Worm (Caenorhabditis elegans): ENCODE measurements around the gene srg-22.
A peak's percentile ranks its signal among the peaks of the same experiment; 100 is the strongest.

Gene srg-22

ce11 chrII:3048378-3048777 lies 44.9 kb downstream of the srg-22 start, which contains the start of gene sri-28:
Gene sri-28 (plus strand): TSS chrII:3048678.
- TF ChIP-seq nhr-76 (tag; optimal IDR thresholded peaks at IDR 0.05) (no peak), T20F7.1 (GFP tag; optimal IDR thresholded peaks at IDR 0.05) (no peak), ZK546.5 (tag; optimal IDR thresholded peaks at IDR 0.05) (no peak), D1046.2 (GFP tag; IDR thresholded peaks at IDR 0.05) (no peak), nhr-77 (tag; optimal IDR thresholded peaks at IDR 0.05) (no peak), egl-27 (tag; optimal IDR thresholded peaks at IDR 0.05) (no peak), mdl-1 (tag; optimal IDR thresholded peaks at IDR 0.05) (no peak), F49E8.2 (tag; optimal IDR thresholded peaks at IDR 0.05; ENCODE audit: borderline replicate concordance) (no peak), lin-1 (GFP tag; IDR thresholded peaks at IDR 0.05) (no peak), hif-1 (tag; optimal IDR thresholded peaks at IDR 0.05) (no peak), pqm-1 (tag; optimal IDR thresholded peaks at IDR 0.05) (no peak), unc-130 (GFP tag; optimal IDR thresholded peaks at IDR 0.05) (no peak), gei-8 (GFP tag; optimal IDR thresholded peaks at IDR 0.05) (no peak), mxl-3 (GFP tag; optimal IDR thresholded peaks at IDR 0.05) (no peak), ces-1 (GFP tag; optimal IDR thresholded peaks at IDR 0.05) (no peak), fkh-10 (GFP tag; optimal IDR thresholded peaks at IDR 0.05) (no peak)

DNA sequence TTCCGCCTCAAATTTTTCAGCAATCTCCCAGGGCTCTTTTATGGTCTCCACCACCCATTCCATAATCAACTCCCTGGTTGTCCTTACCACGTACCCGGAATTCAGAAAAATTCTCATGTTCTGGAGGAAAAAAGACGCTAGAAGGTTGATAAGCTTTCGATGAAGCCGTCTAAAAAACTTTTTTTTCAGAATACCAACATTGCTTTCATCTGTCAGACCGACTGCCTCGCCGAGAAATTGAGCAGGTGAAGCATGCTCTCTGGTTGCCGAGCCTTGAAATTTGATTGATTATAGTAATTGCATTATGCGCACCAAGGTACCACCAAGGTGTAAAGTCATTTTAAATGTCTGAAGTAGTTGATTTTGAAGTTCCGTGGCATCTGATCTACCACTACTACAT lies 47.4 kb downstream of the srg-22 start, which contains the start of gene sri-30:
sri-30 (plus strand) TSS at position 301 of the 400 bp plus-strand sequence.
- no peak for TF ChIP-seq ces-1 (GFP tag; optimal IDR thresholded peaks at IDR 0.05)
- peak in 1 of 2 experiments; percentile 87 for TF ChIP-seq unc-62 (GFP tag; optimal IDR thresholded peaks at IDR 0.05 in 1 of 2)
- no peak for TF ChIP-seq unc-62 (tag; optimal IDR thresholded peaks at IDR 0.05)
- no peak for TF ChIP-seq mdl-1 (tag; optimal IDR thresholded peaks at IDR 0.05)

- TF ChIP-seq egl-43 (GFP tag; IDR thresholded peaks at IDR 0.05) = peak; percentile 25; the same call in 1 of the 2 replicates
- peak; percentile 84 for TF ChIP-seq set-16 (GFP tag; IDR thresholded peaks at IDR 0.05)
- TF ChIP-seq F49E8.2 (tag; optimal IDR thresholded peaks at IDR 0.05; ENCODE audit: borderline replicate concordance) = no peak
Measured at ce11 chrII:3045422-3045821, 47.8 kb downstream of the srg-22 start.

- TF ChIP-seq unc-62 (GFP tag; optimal IDR thresholded peaks at IDR 0.05 in 1 of 2) = peak in 1 of 2 experiments; percentile 13
- TF ChIP-seq unc-62 (tag; optimal IDR thresholded peaks at IDR 0.05) = no peak
- no peak for TF ChIP-seq gei-8 (GFP tag; optimal IDR thresholded peaks at IDR 0.05)
- TF ChIP-seq fos-1 (tag; optimal IDR thresholded peaks at IDR 0.05) = no peak
- TF ChIP-seq spr-1 (tag; optimal IDR thresholded peaks at IDR 0.05) = no peak
Measured at ce11 chrII:3044023-3044422, 49.2 kb downstream of the srg-22 start, which contains the start of gene sri-29. Gene sri-29 (plus strand): TSS chrII:3044323.

DNA sequence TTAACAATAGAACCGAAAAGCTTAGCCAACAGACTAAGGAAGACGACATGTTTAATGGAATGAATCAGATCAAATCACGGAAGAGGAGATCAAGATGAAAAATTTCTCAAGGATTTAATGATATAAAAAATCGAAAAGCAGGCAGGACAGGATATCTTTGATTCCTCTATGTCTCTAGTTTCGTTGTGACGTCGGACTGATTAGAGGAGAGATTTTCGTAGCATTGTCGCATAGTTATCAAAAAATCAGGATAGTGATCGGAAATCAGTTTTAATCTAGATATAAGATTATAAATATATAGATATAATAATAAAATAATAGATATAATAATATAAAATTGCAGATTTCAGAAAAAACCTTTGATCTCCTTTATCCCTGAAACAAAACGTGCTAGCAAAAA lies 49.9 kb downstream of the srg-22 start, which contains the start of gene B0454.8:
B0454.8 (minus strand) TSS at position 101 of the 400 bp plus-strand sequence.
- TF ChIP-seq nhr-25 (tag; optimal IDR thresholded peaks at IDR 0.05; ENCODE audit: borderline replicate concordance, insufficient read depth) (no peak), unc-130 (GFP tag; optimal IDR thresholded peaks at IDR 0.05) (no peak), nhr-77 (tag; optimal IDR thresholded peaks at IDR 0.05) (no peak), daf-16 (GFP tag; optimal IDR thresholded peaks at IDR 0.05) (no peak), daf-16 (tag; optimal IDR thresholded peaks at IDR 0.05) (no peak), aly-2 (tag; optimal IDR thresholded peaks at IDR 0.05) (no peak)
